Worm (Caenorhabditis elegans): ENCODE results near the gene twk-35.

DNA sequence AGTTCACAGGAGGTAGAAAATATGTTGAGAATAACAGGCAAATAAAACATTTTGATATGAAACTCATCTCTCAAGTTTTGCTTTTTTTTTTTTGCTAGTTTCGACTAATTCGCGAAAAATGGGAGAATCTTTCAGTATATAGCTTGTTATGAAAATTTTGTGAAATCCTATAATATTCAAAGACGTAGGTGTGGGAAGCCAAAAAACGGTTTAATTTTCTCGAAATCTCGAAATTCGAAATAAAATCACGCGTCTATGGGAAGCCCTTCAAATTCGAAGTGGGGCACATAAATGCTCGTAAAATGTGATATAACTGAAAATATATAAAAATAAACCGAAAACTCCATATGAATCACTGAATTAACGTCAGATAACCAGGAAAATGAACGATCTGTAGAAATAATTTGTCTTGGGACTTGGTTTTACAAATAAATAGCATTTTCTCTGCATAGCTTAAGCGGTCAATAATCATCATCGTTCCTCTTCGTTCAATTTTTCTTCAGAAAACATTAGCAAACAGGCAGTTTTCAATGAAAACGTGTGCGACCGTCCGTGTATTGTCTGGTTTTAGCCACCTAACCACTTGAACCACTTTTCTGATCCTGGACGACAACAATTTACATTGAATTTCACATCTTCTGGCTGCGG is 37.7 kb upstream of the twk-35 start, which contains the start of the genes gcy-22 and grl-14:
- TF ChIP-seq mdl-1 (tag; optimal IDR thresholded peaks at IDR 0.05): no peak
- no peak for TF ChIP-seq egl-27 (tag; optimal IDR thresholded peaks at IDR 0.05)
- TF ChIP-seq nhr-237 (tag; optimal IDR thresholded peaks at IDR 0.05): no peak
- no peak for TF ChIP-seq elt-2 (tag; optimal IDR thresholded peaks at IDR 0.05)
- no peak for TF ChIP-seq zag-1 (tag; optimal IDR thresholded peaks at IDR 0.05)
- no peak for TF ChIP-seq nhr-76 (tag; optimal IDR thresholded peaks at IDR 0.05)
- no peak for TF ChIP-seq unc-39 (tag; optimal IDR thresholded peaks at IDR 0.05)
- no peak for TF ChIP-seq ZK546.5 (tag; optimal IDR thresholded peaks at IDR 0.05)
- TF ChIP-seq elt-3 (tag; optimal IDR thresholded peaks at IDR 0.05): no peak
- TF ChIP-seq daf-12 (tag; optimal IDR thresholded peaks at IDR 0.05): no peak
- TF ChIP-seq fos-1 (tag; optimal IDR thresholded peaks at IDR 0.05): no peak

Data from whole organism, L3 larva.